Worm (Caenorhabditis elegans): ENCODE data around the gene pitr-5.

- TF ChIP-seq madf-8 (GFP tag; conservative IDR thresholded peaks at IDR 0.05) = no peak
- TF ChIP-seq tbx-9 (tag; optimal IDR thresholded peaks at IDR 0.05; ENCODE audit: borderline replicate concordance) = no peak
- no peak for TF ChIP-seq pha-4 (tag; optimal IDR thresholded peaks at IDR 0.05)
Observed at ce11 chrV:7230847-7231246, 46.2 kb downstream of the pitr-5 start, which contains the start of the genes gei-6 and krr-1.
